Fruit fly (Drosophila melanogaster) whole organism, embryonic: ENCODE results near the gene Tango5.

Experiments used
- B-H1 ChIP-seq: fragments of 200-800 bp; sonication (Bioruptor generic); IDR thresholded peaks from 3 replicates; pipeline ENCODE4 v1.3.6; 2022; ENCODE audit warnings: missing biosample characterization, missing genetic modification characterization
- CG10431 ChIP-seq: fragments of 200-800 bp; sonication (Bioruptor generic); optimal IDR thresholded peaks from 3 replicates; lab custom pipeline; 2018; ENCODE audit warnings: missing biosample characterization, mild to moderate bottlenecking, missing genetic modification characterization
- CG11398 ChIP-seq: fragments of 200-800 bp; sonication (Bioruptor generic); optimal IDR thresholded peaks from 2 replicates; lab custom pipeline; 2016; ENCODE audit warnings: missing biosample characterization, missing genetic modification characterization
- CG11456 ChIP-seq: fragments of 200-800 bp; sonication (Bioruptor generic); IDR thresholded peaks from 3 replicates; pipeline ENCODE4 v1.3.6; 2022; ENCODE audit warnings: missing biosample characterization, missing genetic modification characterization
- CG11504 ChIP-seq: fragments of 200-800 bp; sonication (Bioruptor generic); optimal IDR thresholded peaks from 3 replicates; lab custom pipeline; 2019; ENCODE audit warnings: missing biosample characterization, mild to moderate bottlenecking, missing genetic modification characterization, moderate library complexity
- CG11695 ChIP-seq: fragments of 200-800 bp; sonication (Bioruptor generic); IDR thresholded peaks from 3 replicates; pipeline ENCODE4 v1.3.6; 2022; ENCODE audit warnings: missing biosample characterization, missing genetic modification characterization
- CG12071 ChIP-seq: fragments of 200-800 bp; sonication (Bioruptor generic); optimal IDR thresholded peaks from 3 replicates; lab custom pipeline; 2018; ENCODE audit warnings: missing biosample characterization, mild to moderate bottlenecking, missing genetic modification characterization
- CG1233 ChIP-seq: fragments of 200-800 bp; sonication (Bioruptor generic); optimal IDR thresholded peaks from 4 replicates; lab custom pipeline; 2018; ENCODE audit warnings: missing biosample characterization, mild to moderate bottlenecking, missing genetic modification characterization
- CG12769 ChIP-seq: fragments of 200-800 bp; sonication (Bioruptor generic); optimal IDR thresholded peaks from 2 replicates; lab custom pipeline; 2019; ENCODE audit warnings: missing biosample characterization, mild to moderate bottlenecking, missing genetic modification characterization, moderate library complexity
- CG13296 ChIP-seq: fragments of 200-800 bp; sonication (Bioruptor generic); optimal IDR thresholded peaks from 3 replicates; lab custom pipeline; 2018; ENCODE audit warnings: missing biosample characterization, mild to moderate bottlenecking, missing genetic modification characterization
- CG13894 ChIP-seq: fragments of 200-800 bp; sonication (Bioruptor generic); optimal IDR thresholded peaks from 3 replicates; lab custom pipeline; 2018; ENCODE audit warnings: missing biosample characterization, mild to moderate bottlenecking, missing genetic modification characterization, moderate library complexity
- CG16779 ChIP-seq: fragments of 200-800 bp; sonication (Bioruptor generic); IDR thresholded peaks from 2 replicates; pipeline ENCODE4 v1.3.6; 2022; ENCODE audit warnings: missing biosample characterization, missing genetic modification characterization
- CG32767 ChIP-seq: fragments of 200-800 bp; sonication (Bioruptor generic); IDR thresholded peaks from 2 replicates; pipeline ENCODE4 v1.3.6; 2022; ENCODE audit warnings: missing biosample characterization, missing genetic modification characterization
- CG3281 ChIP-seq: fragments of 200-800 bp; sonication (Bioruptor generic); optimal IDR thresholded peaks from 3 replicates; lab custom pipeline; 2017; ENCODE audit warnings: missing biosample characterization, mild to moderate bottlenecking, missing genetic modification characterization
- CG34422 ChIP-seq: fragments of 200-800 bp; sonication (Bioruptor generic); IDR thresholded peaks from 3 replicates; pipeline ENCODE4 v1.3.6; 2022; ENCODE audit warnings: missing biosample characterization, missing genetic modification characterization
- CG4360 ChIP-seq: fragments of 200-800 bp; sonication (Bioruptor generic); IDR thresholded peaks from 2 replicates; pipeline ENCODE4 v1.3.6; 2022; ENCODE audit warnings: missing biosample characterization, missing genetic modification characterization
- CG4404 ChIP-seq: fragments of 200-800 bp; sonication (Bioruptor generic); IDR thresholded peaks from 2 replicates; pipeline ENCODE4 v1.3.6; 2022; ENCODE audit warnings: missing biosample characterization, missing genetic modification characterization
- CG6272 ChIP-seq: fragments of 200-800 bp; sonication (Bioruptor generic); IDR thresholded peaks from 2 replicates; pipeline ENCODE4 v1.3.6; 2022; ENCODE audit warnings: missing biosample characterization, missing genetic modification characterization
- CG6654 ChIP-seq: fragments of 200-800 bp; sonication (Bioruptor generic); optimal IDR thresholded peaks from 2 replicates; lab custom pipeline; 2017; ENCODE audit warnings: missing biosample characterization, mild to moderate bottlenecking, missing genetic modification characterization
- CG6689 ChIP-seq: fragments of 200-800 bp; sonication (Bioruptor generic); IDR thresholded peaks from 2 replicates; pipeline ENCODE4 v1.3.6; 2022; ENCODE audit warnings: missing biosample characterization, missing genetic modification characterization
- CG6765 ChIP-seq: fragments of 200-800 bp; sonication (Bioruptor generic); optimal IDR thresholded peaks from 3 replicates; lab custom pipeline; 2017; ENCODE audit warnings: missing biosample characterization, mild to moderate bottlenecking, missing genetic modification characterization
- CG7271 ChIP-seq: fragments of 200-800 bp; sonication (Bioruptor generic); optimal IDR thresholded peaks from 2 replicates; lab custom pipeline; 2018; ENCODE audit warnings: missing biosample characterization, mild to moderate bottlenecking, missing genetic modification characterization, moderate library complexity
- CG8924 ChIP-seq: fragments of 200-800 bp; optimal IDR thresholded peaks from 3 replicates; lab custom pipeline; 2019; ENCODE audit warnings: missing biosample characterization, mild to moderate bottlenecking, missing genetic modification characterization, moderate library complexity
- CG9817 ChIP-seq: fragments of 200-800 bp; sonication (Bioruptor generic); optimal IDR thresholded peaks from 2 replicates; lab custom pipeline; 2018; ENCODE audit warnings: missing biosample characterization, mild to moderate bottlenecking, missing genetic modification characterization, moderate library complexity
- Dad ChIP-seq: fragments of 200-800 bp; sonication (Bioruptor generic); optimal IDR thresholded peaks from 3 replicates; lab custom pipeline; 2016; ENCODE audit warnings: missing biosample characterization, missing genetic modification characterization
- Fer3 ChIP-seq: fragments of 200-800 bp; sonication (Bioruptor generic); optimal IDR thresholded peaks from 2 replicates; lab custom pipeline; 2018; ENCODE audit warnings: missing biosample characterization, mild to moderate bottlenecking, missing genetic modification characterization, moderate library complexity
- HLH4C ChIP-seq: fragments of 200-800 bp; sonication (Bioruptor generic); IDR thresholded peaks from 3 replicates; pipeline ENCODE4 v1.3.6; 2022; ENCODE audit warnings: missing biosample characterization, missing genetic modification characterization; ENCODE audit not compliant: partially characterized antibody
- Hand ChIP-seq: fragments of 200-800 bp; sonication (Bioruptor generic); optimal IDR thresholded peaks from 2 replicates; lab custom pipeline; 2017; ENCODE audit warnings: mild to moderate bottlenecking, missing biosample characterization, missing genetic modification reagents, missing genetic modification characterization
- Meics ChIP-seq: fragments of 200-800 bp; sonication (Bioruptor generic); optimal IDR thresholded peaks from 2 replicates; lab custom pipeline; 2017; ENCODE audit warnings: missing biosample characterization, mild to moderate bottlenecking, missing genetic modification characterization
- Six4 ChIP-seq: fragments of 200-800 bp; sonication (Bioruptor generic); optimal IDR thresholded peaks from 2 replicates; lab custom pipeline; 2016; ENCODE audit warnings: missing biosample characterization, missing genetic modification characterization
- Sox100B ChIP-seq: fragments of 200-800 bp; sonication (Bioruptor generic); optimal IDR thresholded peaks from 3 replicates; lab custom pipeline; 2018; ENCODE audit warnings: missing biosample characterization, mild to moderate bottlenecking, missing genetic modification characterization
- Spps ChIP-seq: fragments of 200-800 bp; sonication (Bioruptor generic); optimal IDR thresholded peaks from 2 replicates; lab custom pipeline; 2018; ENCODE audit warnings: missing biosample characterization, mild to moderate bottlenecking, missing genetic modification characterization
- Xrp1 ChIP-seq: fragments of 200-800 bp; sonication (Bioruptor generic); IDR thresholded peaks from 2 replicates; pipeline ENCODE4 v1.3.6; 2022; ENCODE audit warnings: missing biosample characterization, missing genetic modification characterization
- YL-1 ChIP-seq: fragments of 200-800 bp; sonication (Bioruptor generic); optimal IDR thresholded peaks from 3 replicates; lab custom pipeline; 2017; ENCODE audit warnings: missing biosample characterization, mild to moderate bottlenecking, missing genetic modification characterization
- cwo ChIP-seq: fragments of 200-800 bp; sonication (Bioruptor generic); optimal IDR thresholded peaks from 3 replicates; lab custom pipeline; 2017; ENCODE audit warnings: missing biosample characterization, missing genetic modification characterization, mild to moderate bottlenecking, moderate library complexity, missing genetic modification reagents
- fd102C ChIP-seq: fragments of 200-800 bp; sonication (Bioruptor generic); optimal IDR thresholded peaks from 2 replicates; lab custom pipeline; 2018; ENCODE audit warnings: missing biosample characterization, mild to moderate bottlenecking, missing genetic modification characterization, moderate library complexity
- fd96Cb ChIP-seq: fragments of 200-800 bp; sonication (Bioruptor generic); optimal IDR thresholded peaks from 2 replicates; lab custom pipeline; 2018; ENCODE audit warnings: missing biosample characterization, mild to moderate bottlenecking, missing genetic modification characterization, moderate library complexity
- gce ChIP-seq: fragments of 200-800 bp; sonication (Bioruptor generic); IDR thresholded peaks from 3 replicates; pipeline ENCODE4 v1.3.6; 2022; ENCODE audit warnings: missing biosample characterization, missing genetic modification characterization
- hbn ChIP-seq: fragments of 200-800 bp; sonication (Bioruptor generic); IDR thresholded peaks from 2 replicates; pipeline ENCODE4 v1.3.6; 2022; ENCODE audit warnings: missing biosample characterization, missing genetic modification characterization; ENCODE audit not compliant: partially characterized antibody
- lab ChIP-seq: fragments of 200-800 bp; sonication (Bioruptor generic); optimal IDR thresholded peaks from 3 replicates; lab custom pipeline; 2017; ENCODE audit warnings: missing biosample characterization, missing genetic modification characterization, mild to moderate bottlenecking, moderate library complexity, missing genetic modification reagents
- lilli ChIP-seq: fragments of 200-800 bp; sonication (Bioruptor generic); optimal IDR thresholded peaks from 3 replicates; lab custom pipeline; 2016; ENCODE audit warnings: missing biosample characterization, missing genetic modification characterization
- nerfin-2 ChIP-seq: fragments of 200-800 bp; sonication (Bioruptor generic); IDR thresholded peaks from 2 replicates; pipeline ENCODE4 v1.3.6; 2022; ENCODE audit warnings: missing biosample characterization, missing genetic modification characterization; ENCODE audit not compliant: partially characterized antibody
- pfk ChIP-seq: fragments of 200-800 bp; sonication (Bioruptor generic); optimal IDR thresholded peaks from 2 replicates; lab custom pipeline; 2018; ENCODE audit warnings: missing biosample characterization, mild to moderate bottlenecking, missing genetic modification characterization, moderate library complexity
- pnt ChIP-seq: fragments of 200-800 bp; sonication (Bioruptor generic); optimal IDR thresholded peaks from 3 replicates; lab custom pipeline; 2016; ENCODE audit warnings: missing biosample characterization, missing genetic modification characterization
- salm ChIP-seq: fragments of 200-800 bp; sonication (Bioruptor generic); optimal IDR thresholded peaks from 2 replicates; lab custom pipeline; 2018; ENCODE audit warnings: missing biosample characterization, mild to moderate bottlenecking, missing genetic modification characterization
- sens-2 ChIP-seq: fragments of 200-800 bp; sonication (Bioruptor generic); IDR thresholded peaks from 2 replicates; pipeline ENCODE4 v1.3.6; 2022; ENCODE audit warnings: missing biosample characterization, missing genetic modification characterization
- sim ChIP-seq: fragments of 200-800 bp; sonication (Bioruptor generic); IDR thresholded peaks from 2 replicates; pipeline ENCODE4 v1.3.6; 2022; ENCODE audit warnings: missing biosample characterization, missing genetic modification characterization
- stc ChIP-seq: fragments of 200-800 bp; sonication (Bioruptor generic); IDR thresholded peaks from 2 replicates; pipeline ENCODE4 v1.3.6; 2022; ENCODE audit warnings: missing biosample characterization, missing genetic modification characterization
- tin ChIP-seq: fragments of 200-800 bp; sonication (Bioruptor generic); optimal IDR thresholded peaks from 3 replicates; lab custom pipeline; 2016; ENCODE audit warnings: missing biosample characterization, missing genetic modification characterization
- ttk ChIP-seq: fragments of 200-800 bp; sonication (Bioruptor generic); IDR thresholded peaks from 2 replicates; pipeline ENCODE4 v2.1.2; 2022; ENCODE audit warnings: missing biosample characterization, missing genetic modification characterization
- z ChIP-seq: fragments of 200-800 bp; sonication (Bioruptor generic); IDR thresholded peaks from 3 replicates; pipeline ENCODE4 v1.3.6; 2022; ENCODE audit warnings: missing biosample characterization, missing genetic modification characterization

Gene Tango5

dm6 chrX:10775690-10776089 is 11.5 kb upstream of the Tango5 start (continued):
- TF ChIP-seq CG1233 (GFP tag; lab: Kevin White, UChicago) (peak; percentile 28), CG6272 (GFP tag; lab: Robert Waterston, UW) (no peak), CG11504 (tag; lab: Kevin White, UChicago) (peak; percentile 76), CG12769 (tag; lab: Kevin White, UChicago) (peak; percentile 18), HLH4C (GFP tag; lab: Robert Waterston, UW) (no peak), CG12071 (GFP tag; lab: Kevin White, UChicago) (peak; percentile 47), Sox100B (GFP tag; lab: Kevin White, UChicago) (peak; percentile 59), CG11695 (peak; percentile 87), CG11456 (peak; percentile 58; the same call in 1 of the 3 replicates), YL-1 (GFP tag; lab: Kevin White, UChicago) (no peak), CG6765 (GFP tag; lab: Kevin White, UChicago) (peak; percentile 3), cwo (GFP tag; lab: Kevin White, UChicago) (peak; percentile 11), CG6689 (GFP tag; lab: Robert Waterston, UW) (peak; percentile 46), lilli (GFP tag; lab: Kevin White, UChicago) (peak; percentile 35), B-H1 (GFP tag; lab: Robert Waterston, UW) (peak; percentile 29; the same call in 1 of the 3 replicates), CG9817 (tag; lab: Kevin White, UChicago) (peak; percentile 33), gce (GFP tag; lab: Robert Waterston, UW) (0 out of 3 replicates have a peak, but pooled peaks have one; percentile 9), Six4 (GFP tag; lab: Kevin White, UChicago) (peak; percentile 12), hbn (no peak), nerfin-2 (no peak), CG3281 (GFP tag; lab: Kevin White, UChicago) (peak; percentile 44), CG10431 (no peak), Spps (tag; lab: Kevin White, UChicago) (no peak), z (no peak), CG11398 (GFP tag; lab: Kevin White, UChicago) (no peak), Xrp1 (GFP tag; lab: Robert Waterston, UW) (peak; percentile 44; the same call in 1 of the 2 replicates), Dad (GFP tag; lab: Kevin White, UChicago) (no peak), fd102C (GFP tag; lab: Kevin White, UChicago) (no peak), pfk (GFP tag; lab: Kevin White, UChicago) (no peak), CG7271 (tag; lab: Kevin White, UChicago) (no peak), stc (GFP tag; lab: Robert Waterston, UW) (peak; percentile 64; the same call in 1 of the 2 replicates), fd96Cb (tag; lab: Kevin White, UChicago) (peak; percentile 36), pnt (GFP tag; lab: Kevin White, UChicago) (peak; percentile 45), tin (no peak), Meics (GFP tag; lab: Kevin White, UChicago) (peak; percentile 41), CG4360 (GFP tag; lab: Robert Waterston, UW) (no peak), CG8924 (tag; lab: Kevin White, UChicago) (peak; percentile 19), Hand (GFP tag; lab: Kevin White, UChicago) (no peak), CG34422 (GFP tag; lab: Robert Waterston, UW) (peak; percentile 34; the same call in 1 of the 3 replicates), lab (GFP tag; lab: Kevin White, UChicago) (peak; percentile 61), sens-2 (GFP tag; lab: Robert Waterston, UW) (no peak), ttk (peak; percentile 45), Fer3 (peak; percentile 37), CG6654 (GFP tag; lab: Kevin White, UChicago) (peak; percentile 8), CG4404 (GFP tag; lab: Robert Waterston, UW) (no peak), CG13894 (tag; lab: Kevin White, UChicago) (no peak), CG32767 (GFP tag; lab: Robert Waterston, UW) (peak; percentile 43; the same call in 1 of the 2 replicates), sim (GFP tag; lab: Robert Waterston, UW) (no peak), CG16779 (GFP tag; lab: Robert Waterston, UW) (no peak), CG13296 (GFP tag; lab: Kevin White, UChicago) (peak; percentile 61), salm (peak; percentile 24)
